Fruit fly (Drosophila melanogaster) whole organism, embryonic: ENCODE data around the gene CCAP.
A peak's percentile ranks its signal among the peaks of the same experiment; 100 is the strongest.

Experiments
- ATbp ChIP-seq: fragments of 200-800 bp; sonication (Bioruptor generic); optimal IDR thresholded peaks from 2 replicates; lab custom pipeline; 2017; ENCODE audit warnings: missing biosample characterization, mild to moderate bottlenecking, missing genetic modification characterization, missing genetic modification reagents
- Asciz ChIP-seq: fragments of 200-800 bp; sonication (Bioruptor generic); optimal IDR thresholded peaks from 2 replicates; lab custom pipeline; 2017; ENCODE audit warnings: missing biosample characterization, mild to moderate bottlenecking, missing genetic modification characterization, missing genetic modification reagents
- CG1233 ChIP-seq: fragments of 200-800 bp; sonication (Bioruptor generic); optimal IDR thresholded peaks from 4 replicates; lab custom pipeline; 2018; ENCODE audit warnings: missing biosample characterization, mild to moderate bottlenecking, missing genetic modification characterization
- CG13123 ChIP-seq: fragments of 200-800 bp; sonication (Bioruptor generic); optimal IDR thresholded peaks from 2 replicates; lab custom pipeline; 2016; ENCODE audit warnings: missing biosample characterization, missing genetic modification characterization
- CG13424 ChIP-seq: fragments of 200-800 bp; sonication (Bioruptor generic); optimal IDR thresholded peaks from 2 replicates; lab custom pipeline; 2019; ENCODE audit warnings: missing biosample characterization, mild to moderate bottlenecking, missing genetic modification characterization, moderate library complexity
- CG15073 ChIP-seq: fragments of 200-800 bp; sonication (Bioruptor generic); optimal IDR thresholded peaks from 2 replicates; lab custom pipeline; 2016; ENCODE audit warnings: missing biosample characterization, missing genetic modification characterization
- CG15514 ChIP-seq: fragments of 200-800 bp; sonication (Bioruptor generic); optimal IDR thresholded peaks from 3 replicates; lab custom pipeline; 2017; ENCODE audit warnings: missing biosample characterization, missing genetic modification characterization, mild to moderate bottlenecking, moderate library complexity, missing genetic modification reagents
- CG1602 ChIP-seq: fragments of 200-800 bp; sonication (Bioruptor generic); optimal IDR thresholded peaks from 3 replicates; lab custom pipeline; 2016; ENCODE audit warnings: missing biosample characterization, missing genetic modification characterization
- CG17186 ChIP-seq: fragments of 200-800 bp; sonication (Bioruptor generic); optimal IDR thresholded peaks from 3 replicates; lab custom pipeline; 2017; ENCODE audit warnings: missing biosample characterization, missing genetic modification reagents, missing genetic modification characterization
- CG17802 ChIP-seq: fragments of 200-800 bp; sonication (Bioruptor generic); optimal IDR thresholded peaks from 2 replicates; lab custom pipeline; 2018; ENCODE audit warnings: missing biosample characterization, mild to moderate bottlenecking, missing genetic modification characterization, moderate library complexity
- CG18262 ChIP-seq: fragments of 200-800 bp; optimal IDR thresholded peaks from 3 replicates; lab custom pipeline; 2019; ENCODE audit warnings: missing biosample characterization, mild to moderate bottlenecking, missing genetic modification characterization, moderate library complexity
- CG18764 ChIP-seq: fragments of 200-800 bp; sonication (Bioruptor generic); optimal IDR thresholded peaks from 3 replicates; lab custom pipeline; 2016; ENCODE audit warnings: missing biosample characterization, missing genetic modification characterization
- CG34224 ChIP-seq: fragments of 200-800 bp; sonication (Bioruptor generic); IDR thresholded peaks from 3 replicates; pipeline ENCODE4 v1.3.6; 2022; ENCODE audit warnings: missing biosample characterization, missing genetic modification characterization; ENCODE audit not compliant: partially characterized antibody
- CG6272 ChIP-seq: fragments of 200-800 bp; sonication (Bioruptor generic); IDR thresholded peaks from 2 replicates; pipeline ENCODE4 v1.3.6; 2022; ENCODE audit warnings: missing biosample characterization, missing genetic modification characterization
- CG7987 ChIP-seq: fragments of 200-800 bp; sonication (Bioruptor generic); optimal IDR thresholded peaks from 2 replicates; lab custom pipeline; 2018; ENCODE audit warnings: missing biosample characterization, mild to moderate bottlenecking, missing genetic modification characterization, moderate library complexity
- CG8281 ChIP-seq: fragments of 200-800 bp; sonication (Bioruptor generic); optimal IDR thresholded peaks from 2 replicates; lab custom pipeline; 2018; ENCODE audit warnings: missing biosample characterization, mild to moderate bottlenecking, missing genetic modification characterization, moderate library complexity
- CG9215 ChIP-seq: fragments of 200-800 bp; sonication (Bioruptor generic); IDR thresholded peaks from 2 replicates; pipeline ENCODE4 v1.3.6; 2022; ENCODE audit warnings: missing biosample characterization, missing genetic modification characterization
- D ChIP-seq, 2 experiments: fragments of 200-800 bp in 1 of 2; fragments of >200 bp in 1 of 2; sonication (Bioruptor generic) in 1 of 2; optimal IDR thresholded peaks; 2 replicates in 1 of 2; 3 replicates in 1 of 2; lab custom pipeline; 2017; ENCODE audit warnings: mild to moderate bottlenecking in 1 of 2, missing biosample characterization in 1 of 2, missing genetic modification characterization in 1 of 2, missing genetic modification reagents in 1 of 2
- Dp ChIP-seq: fragments of 200-800 bp; sonication (Bioruptor generic); optimal IDR thresholded peaks from 2 replicates; lab custom pipeline; 2018; ENCODE audit warnings: missing biosample characterization, mild to moderate bottlenecking, missing genetic modification characterization, moderate library complexity
- Ets65A ChIP-seq: fragments of 200-800 bp; sonication (Bioruptor generic); peaks from one replicate; lab custom pipeline; 2016; ENCODE audit warnings: missing biosample characterization, missing genetic modification characterization
- Fer1 ChIP-seq: fragments of 200-800 bp; sonication (Bioruptor generic); optimal IDR thresholded peaks from 2 replicates; lab custom pipeline; 2017; ENCODE audit warnings: missing biosample characterization, mild to moderate bottlenecking, missing genetic modification characterization
- H15 ChIP-seq: fragments of 200-800 bp; sonication (Bioruptor generic); IDR thresholded peaks from 3 replicates; pipeline ENCODE4 v1.3.6; 2022; ENCODE audit warnings: missing biosample characterization, missing genetic modification characterization
- HLHmδ ChIP-seq: fragments of 200-800 bp; sonication (Bioruptor generic); optimal IDR thresholded peaks from 2 replicates; lab custom pipeline; 2018; ENCODE audit warnings: missing biosample characterization, mild to moderate bottlenecking, missing genetic modification characterization, moderate library complexity
- Hey ChIP-seq: fragments of 200-800 bp; sonication (Bioruptor generic); optimal IDR thresholded peaks from 3 replicates; lab custom pipeline; 2018; ENCODE audit warnings: missing biosample characterization, mild to moderate bottlenecking, missing genetic modification characterization
- Opbp ChIP-seq: fragments of 200-800 bp; sonication (Bioruptor generic); IDR thresholded peaks from 3 replicates; pipeline ENCODE4 v1.3.6; 2022; ENCODE audit warnings: missing biosample characterization, missing genetic modification characterization; ENCODE audit not compliant: partially characterized antibody
- Poxn ChIP-seq: fragments of 200-800 bp; sonication (Bioruptor generic); IDR thresholded peaks from 2 replicates; pipeline ENCODE4 v1.3.6; 2022; ENCODE audit warnings: missing biosample characterization, missing genetic modification characterization
- Sry-β ChIP-seq: fragments of 200-800 bp; sonication (Bioruptor generic); optimal IDR thresholded peaks from 2 replicates; lab custom pipeline; 2018; ENCODE audit warnings: missing biosample characterization, mild to moderate bottlenecking, missing genetic modification characterization, moderate library complexity
- YL-1 ChIP-seq: fragments of 200-800 bp; sonication (Bioruptor generic); optimal IDR thresholded peaks from 3 replicates; lab custom pipeline; 2017; ENCODE audit warnings: missing biosample characterization, mild to moderate bottlenecking, missing genetic modification characterization
- ara ChIP-seq: fragments of 200-800 bp; sonication (Bioruptor generic); IDR thresholded peaks from 2 replicates; pipeline ENCODE4 v1.3.6; 2022; ENCODE audit warnings: missing biosample characterization, missing genetic modification characterization
- chm ChIP-seq: fragments of 200-800 bp; sonication (Bioruptor generic); IDR thresholded peaks from 2 replicates; pipeline ENCODE4 v1.3.6; 2022; ENCODE audit warnings: missing biosample characterization, missing genetic modification characterization
- danr ChIP-seq: fragments of 200-800 bp; sonication (Bioruptor generic); IDR thresholded peaks from 2 replicates; pipeline ENCODE4 v1.3.6; 2022; ENCODE audit warnings: missing biosample characterization, missing genetic modification characterization
- dmrt11E ChIP-seq: fragments of 200-800 bp; sonication (Bioruptor generic); optimal IDR thresholded peaks from 3 replicates; lab custom pipeline; 2018; ENCODE audit warnings: missing biosample characterization, mild to moderate bottlenecking, missing genetic modification characterization, moderate library complexity
- fd102C ChIP-seq: fragments of 200-800 bp; sonication (Bioruptor generic); optimal IDR thresholded peaks from 2 replicates; lab custom pipeline; 2018; ENCODE audit warnings: missing biosample characterization, mild to moderate bottlenecking, missing genetic modification characterization, moderate library complexity
- gce ChIP-seq: fragments of 200-800 bp; sonication (Bioruptor generic); IDR thresholded peaks from 3 replicates; pipeline ENCODE4 v1.3.6; 2022; ENCODE audit warnings: missing biosample characterization, missing genetic modification characterization
- gsb-n ChIP-seq: fragments of 200-800 bp; sonication (Bioruptor generic); optimal IDR thresholded peaks from 3 replicates; lab custom pipeline; 2018; ENCODE audit warnings: missing biosample characterization, mild to moderate bottlenecking, missing genetic modification characterization
- inv ChIP-seq: fragments of 200-800 bp; sonication (Bioruptor generic); IDR thresholded peaks from 2 replicates; pipeline ENCODE4 v1.3.6; 2022; ENCODE audit warnings: missing biosample characterization, missing genetic modification characterization; ENCODE audit not compliant: partially characterized antibody
- knrl ChIP-seq: fragments of 200-800 bp; sonication (Bioruptor generic); IDR thresholded peaks from 3 replicates; pipeline ENCODE4 v1.3.6; 2022; ENCODE audit warnings: missing biosample characterization, missing genetic modification characterization; ENCODE audit not compliant: partially characterized antibody
- nerfin-1 ChIP-seq: fragments of 200-800 bp; sonication (Bioruptor generic); optimal IDR thresholded peaks from 3 replicates; lab custom pipeline; 2019; ENCODE audit warnings: missing biosample characterization, mild to moderate bottlenecking, missing genetic modification characterization, moderate library complexity
- nerfin-2 ChIP-seq: fragments of 200-800 bp; sonication (Bioruptor generic); IDR thresholded peaks from 2 replicates; pipeline ENCODE4 v1.3.6; 2022; ENCODE audit warnings: missing biosample characterization, missing genetic modification characterization; ENCODE audit not compliant: partially characterized antibody
- org-1 ChIP-seq: fragments of 200-800 bp; sonication (Bioruptor generic); optimal IDR thresholded peaks from 2 replicates; lab custom pipeline; 2017; ENCODE audit warnings: missing biosample characterization, missing genetic modification characterization
- phol ChIP-seq: fragments of 200-800 bp; sonication (Bioruptor generic); optimal IDR thresholded peaks from 3 replicates; lab custom pipeline; 2018; ENCODE audit warnings: missing biosample characterization, mild to moderate bottlenecking, missing genetic modification characterization, moderate library complexity
- pita ChIP-seq: fragments of 200-800 bp; sonication (Bioruptor generic); optimal IDR thresholded peaks from 2 replicates; lab custom pipeline; 2017; ENCODE audit warnings: missing biosample characterization, mild to moderate bottlenecking, missing genetic modification characterization
- run ChIP-seq: fragments of 200-800 bp; sonication (Bioruptor generic); optimal IDR thresholded peaks from 3 replicates; lab custom pipeline; 2018; ENCODE audit warnings: missing biosample characterization, mild to moderate bottlenecking, missing genetic modification characterization
- sqz ChIP-seq: fragments of 200-800 bp; sonication (Bioruptor generic); optimal IDR thresholded peaks from 3 replicates; lab custom pipeline; 2018; ENCODE audit warnings: missing biosample characterization, mild to moderate bottlenecking, missing genetic modification characterization
- sr ChIP-seq: fragments of 200-800 bp; sonication (Bioruptor generic); IDR thresholded peaks from 3 replicates; pipeline ENCODE4 v1.3.6; 2022; ENCODE audit warnings: missing biosample characterization, missing genetic modification characterization
- ssp ChIP-seq: fragments of 200-800 bp; sonication (Bioruptor generic); IDR thresholded peaks from 2 replicates; pipeline ENCODE4 v1.3.6; 2022; ENCODE audit warnings: missing biosample characterization, missing genetic modification characterization
- vnd ChIP-seq: fragments of 200-800 bp; sonication (Bioruptor generic); IDR thresholded peaks from 3 replicates; pipeline ENCODE4 v1.3.6; 2022; ENCODE audit warnings: missing biosample characterization, missing genetic modification characterization; ENCODE audit not compliant: partially characterized antibody
- vvl ChIP-seq: fragments of 200-800 bp; sonication (Bioruptor generic); IDR thresholded peaks from 2 replicates; pipeline ENCODE4 v1.3.6; 2022; ENCODE audit warnings: missing biosample characterization, missing genetic modification characterization
- wdn ChIP-seq: fragments of 200-800 bp; sonication (Bioruptor generic); IDR thresholded peaks from 2 replicates; pipeline ENCODE4 v1.3.6; 2022; ENCODE audit warnings: missing biosample characterization, missing genetic modification characterization

Gene CCAP

dm6 chr3R:22690311-22690710, 11.6 kb downstream of the CCAP start, which contains the start of the genes wfs1 and Nup133 (continued):
- TF ChIP-seq run (tag; lab: Kevin White, UChicago) (peak; percentile 35), Opbp (GFP tag; lab: Robert Waterston, UW) (peak; percentile 67; the same call in 2 of the 3 replicates), Ets65A (GFP tag; lab: Kevin White, UChicago) (no peak), CG15514 (GFP tag; lab: Kevin White, UChicago) (peak; percentile 60), H15 (GFP tag; lab: Robert Waterston, UW) (peak; percentile 46; the same call in 1 of the 3 replicates), sqz (GFP tag; lab: Kevin White, UChicago) (no peak), CG15073 (GFP tag; lab: Kevin White, UChicago) (no peak), ATbp (peak; percentile 48), CG9215 (GFP tag; lab: Robert Waterston, UW) (peak; percentile 64), chm (peak; percentile 46; the same call in 1 of the 2 replicates), knrl (peak; percentile 90), HLHmδ (GFP tag; lab: Kevin White, UChicago) (no peak), sr (GFP tag; lab: Robert Waterston, UW) (no peak), CG18764 (peak; percentile 64), Fer1 (GFP tag; lab: Kevin White, UChicago) (no peak), gsb-n (tag; lab: Kevin White, UChicago) (peak; percentile 78), CG1233 (GFP tag; lab: Kevin White, UChicago) (peak; percentile 69), CG34224 (GFP tag; lab: Robert Waterston, UW) (peak; percentile 91), inv (GFP tag; lab: Robert Waterston, UW) (peak; percentile 81), CG18262 (tag; lab: Kevin White, UChicago) (peak; percentile 89), Asciz (peak; percentile 60), CG13123 (peak; percentile 76), nerfin-2 (peak; percentile 58), Poxn (no peak), phol (tag; lab: Kevin White, UChicago) (peak; percentile 87), Dp (GFP tag; lab: Kevin White, UChicago) (peak; percentile 35), Sry-β (GFP tag; lab: Kevin White, UChicago) (no peak), fd102C (GFP tag; lab: Kevin White, UChicago) (peak; percentile 1), CG17186 (GFP tag; lab: Kevin White, UChicago) (no peak), pita (GFP tag; lab: Kevin White, UChicago) (no peak), D (optimal IDR thresholded peaks at IDR 0.05; lab: Kevin White, UChicago) (no peak), D (GFP tag; optimal IDR thresholded peaks at IDR 0.05; lab: Kevin White, UChicago) (peak; percentile 60), YL-1 (peak; percentile 56), gce (GFP tag; lab: Robert Waterston, UW) (no peak), CG17802 (peak; percentile 14), wdn (GFP tag; lab: Robert Waterston, UW) (peak; percentile 26; the same call in 1 of the 2 replicates), nerfin-1 (tag; lab: Kevin White, UChicago) (peak; percentile 85), CG1602 (peak; percentile 78), Hey (tag; lab: Kevin White, UChicago) (no peak), vvl (peak; percentile 73), danr (GFP tag; lab: Robert Waterston, UW) (no peak), CG7987 (GFP tag; lab: Kevin White, UChicago) (peak; percentile 45), org-1 (peak; percentile 15), vnd (GFP tag; lab: Robert Waterston, UW) (peak; percentile 81; the same call in 2 of the 3 replicates), CG13424 (tag; lab: Kevin White, UChicago) (peak; percentile 93), dmrt11E (peak; percentile 87), CG8281 (tag; lab: Kevin White, UChicago) (peak; percentile 13), CG6272 (peak; percentile 45; the same call in 1 of the 2 replicates), ssp (GFP tag; lab: Robert Waterston, UW) (peak; percentile 45; the same call in 1 of the 2 replicates), ara (GFP tag; lab: Robert Waterston, UW) (0 out of 2 replicates have a peak, but pooled peaks have one; percentile 5)
